Fruit fly (Drosophila melanogaster): ENCODE measurements around the gene ca.
A peak's percentile ranks its signal among the peaks of the same experiment; 100 is the strongest.

- no peak for TF ChIP-seq pad (GFP tag; optimal IDR thresholded peaks at IDR 0.05)
- TF ChIP-seq cic (GFP tag; optimal IDR thresholded peaks at IDR 0.05), result no peak
- no peak for TF ChIP-seq Crg-1 (GFP tag; optimal IDR thresholded peaks at IDR 0.05)
- no peak for TF ChIP-seq Mnt (GFP tag; optimal IDR thresholded peaks at IDR 0.05)
- TF ChIP-seq CG7101 (tag; optimal IDR thresholded peaks at IDR 0.05), result no peak
- TF ChIP-seq tj (GFP tag; optimal IDR thresholded peaks at IDR 0.05), result no peak
- TF ChIP-seq kay (GFP tag; ENCODE audit: borderline replicate concordance), result peak; percentile 90
- TF ChIP-seq cnc (optimal IDR thresholded peaks at IDR 0.05), result no peak
- no peak for TF ChIP-seq Hr96 (GFP tag; optimal IDR thresholded peaks at IDR 0.05)
- no peak for TF ChIP-seq bab1 (GFP tag; optimal IDR thresholded peaks at IDR 0.05)
- no peak for TF ChIP-seq CG33017 (tag; optimal IDR thresholded peaks at IDR 0.05)
- TF ChIP-seq CG14711 (tag; optimal IDR thresholded peaks at IDR 0.05), result no peak
- TF ChIP-seq Clk (GFP tag; optimal IDR thresholded peaks at IDR 0.05), result no peak
- no peak for TF ChIP-seq CG7045 (GFP tag; optimal IDR thresholded peaks at IDR 0.05)
Observed at dm6 chr3R:29761569-29761968, 45.0 kb upstream of the ca start.

Data from whole organism, adult.